Worm (Caenorhabditis elegans): ENCODE data around the gene F38B2.2.

ce11 chrX:11315392-11315791 lies 36.2 kb upstream of the F38B2.2 start, which contains the start of gene F08G12.11:
- TF ChIP-seq skn-1 (tag; optimal IDR thresholded peaks at IDR 0.05) = no peak
- TF ChIP-seq pqm-1 (tag; optimal IDR thresholded peaks at IDR 0.05) = no peak
- no peak for TF ChIP-seq ztf-11 (tag; optimal IDR thresholded peaks at IDR 0.05)
- no peak for TF ChIP-seq dpl-1 (GFP tag; optimal IDR thresholded peaks at IDR 0.05)
- TF ChIP-seq lin-15B (tag; optimal IDR thresholded peaks at IDR 0.05) = no peak
- TF ChIP-seq fkh-10 (GFP tag; optimal IDR thresholded peaks at IDR 0.05) = no peak
- no peak for TF ChIP-seq nhr-90 (tag; optimal IDR thresholded peaks at IDR 0.05; ENCODE audit: poor library complexity)
- TF ChIP-seq lin-35 (GFP tag; optimal IDR thresholded peaks at IDR 0.05) = no peak
- TF ChIP-seq nhr-12 (tag; optimal IDR thresholded peaks at IDR 0.05) = no peak
- no peak for TF ChIP-seq rnt-1 (tag; optimal IDR thresholded peaks at IDR 0.05)
- TF ChIP-seq aly-2 (tag; optimal IDR thresholded peaks at IDR 0.05) = no peak
- no peak for TF ChIP-seq nhr-237 (tag; optimal IDR thresholded peaks at IDR 0.05)
